Fruit fly (Drosophila melanogaster): ENCODE data around the gene hoka.

hoka gene

dm6 chr3L:4898647-4899046, at the start of gene hoka:
Gene hoka (plus strand): TSS chr3L:4898900.
- no peak for TF ChIP-seq chn (GFP tag; optimal IDR thresholded peaks at IDR 0.05)
- TF ChIP-seq MBD-R2 (GFP tag; IDR thresholded peaks at IDR 0.05) = no peak
- TF ChIP-seq dimm (GFP tag; IDR thresholded peaks at IDR 0.05) = no peak
- no peak for TF ChIP-seq CG32767 (GFP tag; IDR thresholded peaks at IDR 0.05)
- TF ChIP-seq CG15514 (GFP tag; optimal IDR thresholded peaks at IDR 0.05) = peak; percentile 8
- no peak for TF ChIP-seq seq (GFP tag; IDR thresholded peaks at IDR 0.05)
- peak; percentile 18 for TF ChIP-seq lab (GFP tag; optimal IDR thresholded peaks at IDR 0.05)
- no peak for TF ChIP-seq CG8388 (GFP tag; optimal IDR thresholded peaks at IDR 0.05)
- no peak for TF ChIP-seq br (optimal IDR thresholded peaks at IDR 0.05)
- TF ChIP-seq GATAe (GFP tag; conservative IDR thresholded peaks at IDR 0.05) = peak; percentile 94
- TF ChIP-seq maf-S (GFP tag; optimal IDR thresholded peaks at IDR 0.05) = no peak
- TF ChIP-seq CG3163 (GFP tag; optimal IDR thresholded peaks at IDR 0.05) = no peak
- TF ChIP-seq Sry-β (GFP tag; optimal IDR thresholded peaks at IDR 0.05) = no peak
- TF ChIP-seq slbo (GFP tag; IDR thresholded peaks at IDR 0.05) = no peak
- no peak for TF ChIP-seq cg (GFP tag; optimal IDR thresholded peaks at IDR 0.05)
- TF ChIP-seq row (GFP tag; IDR thresholded peaks at IDR 0.05) = peak; percentile 39; the same call in 1 of the 3 replicates
- no peak for TF ChIP-seq ranshi (GFP tag; IDR thresholded peaks at IDR 0.05)
- TF ChIP-seq Adf1 (GFP tag; IDR thresholded peaks at IDR 0.05) = no peak
- no peak for TF ChIP-seq CG17361 (GFP tag; IDR thresholded peaks at IDR 0.05)
- peak; percentile 2 for TF ChIP-seq Jarid2 (GFP tag; optimal IDR thresholded peaks at IDR 0.05)
- TF ChIP-seq Kr (GFP tag; optimal IDR thresholded peaks at IDR 0.05) = no peak
- 0 out of 4 replicates have a peak, but pooled peaks have one; percentile 44 for TF ChIP-seq chinmo (GFP tag; IDR thresholded peaks at IDR 0.05; ENCODE audit: partially characterized antibody)
- TF ChIP-seq Stat92E (GFP tag; optimal IDR thresholded peaks at IDR 0.05) = no peak
- TF ChIP-seq Hr78 (GFP tag; optimal IDR thresholded peaks at IDR 0.05) = peak in 1 of 2 experiments; percentile 57
- TF ChIP-seq slou (GFP tag; optimal IDR thresholded peaks at IDR 0.05) = no peak
- TF ChIP-seq B-H1 (GFP tag; IDR thresholded peaks at IDR 0.05) = no peak
- no peak for TF ChIP-seq sd (tag; optimal IDR thresholded peaks at IDR 0.05)
- TF ChIP-seq CrebB (tag; optimal IDR thresholded peaks at IDR 0.05) = no peak
- TF ChIP-seq fru (optimal IDR thresholded peaks at IDR 0.05) = no peak
- TF ChIP-seq CG11398 (GFP tag; optimal IDR thresholded peaks at IDR 0.05) = no peak
- no peak for TF ChIP-seq CG12071 (GFP tag; optimal IDR thresholded peaks at IDR 0.05)
- TF ChIP-seq CG8290 (GFP tag; optimal IDR thresholded peaks at IDR 0.05) = no peak
- peak in 1 of 2 experiments; percentile 1 for TF ChIP-seq CG8290 (tag; optimal IDR thresholded peaks at IDR 0.05)
- TF ChIP-seq BtbVII (GFP tag; optimal IDR thresholded peaks at IDR 0.05) = no peak
- TF ChIP-seq CG12769 (tag; optimal IDR thresholded peaks at IDR 0.05) = no peak

- no peak for TF ChIP-seq CG8944 (GFP tag; optimal IDR thresholded peaks at IDR 0.05)
- peak; percentile 47 for TF ChIP-seq dmrt99B (tag; optimal IDR thresholded peaks at IDR 0.05)
- no peak for TF ChIP-seq pho (GFP tag; optimal IDR thresholded peaks at IDR 0.05)
- no peak for TF ChIP-seq da (GFP tag; optimal IDR thresholded peaks at IDR 0.05)
- no peak for TF ChIP-seq az2 (GFP tag; optimal IDR thresholded peaks at IDR 0.05)
- peak; percentile 45 for TF ChIP-seq CoRest (tag; optimal IDR thresholded peaks at IDR 0.05)
- TF ChIP-seq al (GFP tag; IDR thresholded peaks at IDR 0.05) = 0 out of 2 replicates have a peak, but pooled peaks have one; percentile 12
- peak; percentile 42 for TF ChIP-seq Oli (tag; optimal IDR thresholded peaks at IDR 0.05)
- TF ChIP-seq dimm (GFP tag; IDR thresholded peaks at IDR 0.05) = no peak
- no peak for TF ChIP-seq BEAF-32 (GFP tag; optimal IDR thresholded peaks at IDR 0.05)
- peak; percentile 33 for TF ChIP-seq Dek (tag; optimal IDR thresholded peaks at IDR 0.05)
- no peak for TF ChIP-seq CG10979 (tag; optimal IDR thresholded peaks at IDR 0.05)
- TF ChIP-seq pan (optimal IDR thresholded peaks at IDR 0.05) = no peak
- TF ChIP-seq pan (GFP tag; optimal IDR thresholded peaks at IDR 0.05 in 1 of 2, IDR thresholded peaks at IDR 0.05 in 1 of 2) = peak in 1 of 2 experiments; percentile 45
- peak; percentile 20 for TF ChIP-seq CG2712 (tag; optimal IDR thresholded peaks at IDR 0.05)
- no peak for TF ChIP-seq Side (GFP tag; optimal IDR thresholded peaks at IDR 0.05)
- TF ChIP-seq fd3F (GFP tag; optimal IDR thresholded peaks at IDR 0.05) = peak; percentile 43
- TF ChIP-seq Gsc (GFP tag; IDR thresholded peaks at IDR 0.05) = no peak
- peak; percentile 31 for TF ChIP-seq CG9817 (tag; optimal IDR thresholded peaks at IDR 0.05)
These were observed 46.2 kb upstream of the hoka start, which contains the start of gene CG32237 for dm6 chr3L:4852411-4853050. Gene CG32237 (minus strand): TSS chr3L:4852461.
